Fruit fly (Drosophila melanogaster): ENCODE data around the gene ProtB.
"Not testable (repeated sequence)": the region's sequence is repeated elsewhere in the genome, so short reads cannot be mapped to it uniquely, and the experiment has no call there.

ProtB gene

DNA sequence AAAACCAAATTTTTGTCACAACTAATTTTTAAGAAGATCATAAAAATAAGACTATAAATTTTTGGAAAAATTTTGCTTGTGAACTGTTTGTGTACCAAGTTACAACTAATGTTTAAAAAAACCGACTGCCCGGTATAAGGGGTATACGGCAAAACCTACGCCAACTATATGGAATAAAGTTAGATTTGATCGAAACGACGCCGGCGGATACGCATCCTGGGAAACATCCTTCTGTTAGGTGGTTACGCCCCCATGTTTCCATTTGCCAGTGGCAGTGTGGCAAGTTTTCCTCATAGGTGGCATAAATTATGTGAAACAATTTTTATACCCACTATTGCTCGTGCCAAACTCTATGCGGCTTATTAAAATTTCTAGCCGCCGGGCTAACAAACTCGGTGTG is at the start of gene ProtB:
TSS of gene ProtB (minus strand) at position 101 of the 400 bp plus-strand sequence.
- not testable (repeated sequence) for TF ChIP-seq noc (tag; optimal IDR thresholded peaks at IDR 0.05)

dm6 chr2L:14924290-14924689 is 40.8 kb upstream of the ProtB start, which contains the start of gene CG3491:
Gene CG3491, plus strand, starts transcription at chr2L:14924590.
- TF ChIP-seq noc (tag; optimal IDR thresholded peaks at IDR 0.05) = no peak

dm6 chr2L:14887530-14887929 is 4.0 kb upstream of the ProtB start:
- TF ChIP-seq noc (tag; optimal IDR thresholded peaks at IDR 0.05) = no peak

- not testable (repeated sequence) for TF ChIP-seq noc (tag; optimal IDR thresholded peaks at IDR 0.05)
Measured at dm6 chr2L:14881552-14881951, 2.0 kb downstream of the ProtB start, which contains the start of gene ProtA. Gene ProtA, minus strand, starts transcription at chr2L:14881652.

dm6 chr2L:14876233-14876632 is 7.3 kb downstream of the ProtB start, which contains the start of gene CG15278:
Gene CG15278, minus strand, starts transcription at chr2L:14876333.
- TF ChIP-seq noc (tag; optimal IDR thresholded peaks at IDR 0.05) = no peak

- no peak for TF ChIP-seq noc (tag; optimal IDR thresholded peaks at IDR 0.05)
Measured at dm6 chr2L:14871922-14872321, 11.6 kb downstream of the ProtB start, which contains the start of gene CG4480. Gene CG4480, minus strand, starts transcription at chr2L:14872022.

- TF ChIP-seq noc (tag; optimal IDR thresholded peaks at IDR 0.05) = no peak
Measured at dm6 chr2L:14851678-14852077, 31.8 kb downstream of the ProtB start, which contains the start of gene CG15279. Gene CG15279, minus strand, starts transcription at chr2L:14851749.

dm6 chr2L:14842058-14842457 is 41.5 kb downstream of the ProtB start, which contains the start of gene CG42682:
Gene CG42682, plus strand, starts transcription at chr2L:14842358.
- TF ChIP-seq noc (tag; optimal IDR thresholded peaks at IDR 0.05) = no peak

Data from whole organism, larva.